Fruit fly (Drosophila melanogaster) whole organism, wandering third instar larva: ENCODE data around the gene Tmx3.
A peak's percentile ranks its signal among the peaks of the same experiment; 100 is the strongest.

Source experiments
- Abd-B ChIP-seq: fragments of >200 bp; optimal IDR thresholded peaks from 2 replicates; lab custom pipeline; 2017; ENCODE audit warnings: missing biosample characterization, missing genetic modification characterization
- CG32264 ChIP-seq: fragments of 200-800 bp; sonication (Bioruptor generic); optimal IDR thresholded peaks from 2 replicates; lab custom pipeline; 2016; ENCODE audit warnings: missing biosample characterization, missing genetic modification characterization
- CG9705 ChIP-seq: fragments of 200-800 bp; sonication (Bioruptor generic); optimal IDR thresholded peaks from 2 replicates; lab custom pipeline; 2018; ENCODE audit warnings: missing biosample characterization, mild to moderate bottlenecking, missing genetic modification characterization
- CrebA ChIP-seq: fragments of 200-800 bp; sonication (Bioruptor generic); optimal IDR thresholded peaks from 2 replicates; lab custom pipeline; 2016; ENCODE audit warnings: missing biosample characterization, mild to moderate bottlenecking, missing genetic modification characterization, borderline replicate concordance
- Dfd ChIP-seq: fragments of >200 bp; optimal IDR thresholded peaks from 2 replicates; lab custom pipeline; 2017; ENCODE audit warnings: missing biosample characterization, missing genetic modification characterization
- Dif ChIP-seq: fragments of 200-275, 200-300 bp; sonication (Bioruptor generic); optimal IDR thresholded peaks from 2 replicates; lab custom pipeline; 2018; ENCODE audit warnings: missing biosample characterization, missing genetic modification characterization; ENCODE audit not compliant: partially characterized antibody
- GATAd ChIP-seq: sonication (Bioruptor generic); optimal IDR thresholded peaks from 2 replicates; lab custom pipeline; 2016; ENCODE audit warnings: missing biosample characterization, missing genetic modification characterization
- HLH106 ChIP-seq: fragments of 200-800 bp; optimal IDR thresholded peaks from 3 replicates; lab custom pipeline; 2019; ENCODE audit warnings: missing biosample characterization, mild to moderate bottlenecking, missing genetic modification characterization, moderate library complexity
- Hnf4 ChIP-seq: fragments of 200-800 bp; sonication (Bioruptor generic); optimal IDR thresholded peaks from 2 replicates; lab custom pipeline; 2016; ENCODE audit warnings: missing biosample characterization, mild to moderate bottlenecking, missing genetic modification characterization
- Hr78 ChIP-seq: fragments of >200 bp; optimal IDR thresholded peaks from 2 replicates; lab custom pipeline; 2017; ENCODE audit warnings: missing biosample characterization, missing genetic modification characterization
- Hr83 ChIP-seq: fragments of 200-300 bp; sonication (Bioruptor generic); optimal IDR thresholded peaks from 2 replicates; lab custom pipeline; 2016; ENCODE audit warnings: missing biosample characterization, mild to moderate bottlenecking, missing genetic modification characterization, moderate library complexity; ENCODE audit not compliant: poor library complexity, severe bottlenecking
- Jra ChIP-seq: sonication (Bioruptor generic); optimal IDR thresholded peaks from 2 replicates; lab custom pipeline; 2016; ENCODE audit warnings: missing biosample characterization, missing genetic modification characterization
- Mio ChIP-seq: sonication (Bioruptor generic); optimal IDR thresholded peaks from 2 replicates; lab custom pipeline; 2016; ENCODE audit warnings: missing biosample characterization, missing genetic modification characterization
- Myc ChIP-seq: fragments of >200 bp; optimal IDR thresholded peaks from 2 replicates; lab custom pipeline; 2017
- N ChIP-seq: fragments of >200 bp; optimal IDR thresholded peaks from 2 replicates; lab custom pipeline; 2018; ENCODE audit warnings: missing biosample characterization, missing external identifiers, missing genetic modification characterization
- OdsH ChIP-seq: fragments of 200-800 bp; sonication (Bioruptor generic); optimal IDR thresholded peaks from 2 replicates; lab custom pipeline; 2016; ENCODE audit warnings: missing biosample characterization, mild to moderate bottlenecking, missing genetic modification characterization
- Rel ChIP-seq, 2 experiments: fragments of 200-800 bp; sonication (Bioruptor generic) in 1 of 2; optimal IDR thresholded peaks; 2 replicates in 1 of 2; 3 replicates in 1 of 2; lab custom pipeline; 2016 to 2019; ENCODE audit warnings: mild to moderate bottlenecking in 2 of 2, missing biosample characterization in 2 of 2, missing genetic modification characterization in 2 of 2, moderate library complexity in 1 of 2
- Sp1 ChIP-seq: fragments of 200-800 bp; sonication (Bioruptor generic); optimal IDR thresholded peaks from 3 replicates; lab custom pipeline; 2019; ENCODE audit warnings: missing biosample characterization, mild to moderate bottlenecking, missing genetic modification characterization, moderate library complexity
- Vsx2 ChIP-seq: fragments of 200-300, 225-300 bp; sonication (Bioruptor generic); optimal IDR thresholded peaks from 2 replicates; lab custom pipeline; 2018; ENCODE audit warnings: missing biosample characterization, missing genetic modification characterization; ENCODE audit not compliant: partially characterized antibody
- br ChIP-seq: fragments of 200-800 bp; sonication (Bioruptor generic); optimal IDR thresholded peaks from 2 replicates; lab custom pipeline; 2016; ENCODE audit warnings: missing biosample characterization, missing genetic modification characterization
- brk ChIP-seq: fragments of 200-800 bp; sonication (Bioruptor generic); optimal IDR thresholded peaks from 2 replicates; lab custom pipeline; 2016; ENCODE audit warnings: missing biosample characterization, mild to moderate bottlenecking, missing genetic modification characterization
- dl ChIP-seq, 2 experiments: fragments of 175-275, 200-275 bp in 1 of 2; fragments of 200-275 bp in 1 of 2; sonication (Bioruptor generic); optimal IDR thresholded peaks; lab custom pipeline; 2018; ENCODE audit warnings: mild to moderate bottlenecking in 2 of 2, missing biosample characterization in 2 of 2, missing genetic modification characterization in 2 of 2, moderate library complexity in 2 of 2; ENCODE audit not compliant: partially characterized antibody in 2 of 2, insufficient read depth in 1 of 2
- dmrt93B ChIP-seq: fragments of 200-800 bp; sonication (Bioruptor generic); optimal IDR thresholded peaks from 2 replicates; lab custom pipeline; 2018; ENCODE audit warnings: missing biosample characterization, mild to moderate bottlenecking, missing genetic modification characterization
- dsf ChIP-seq: sonication (Bioruptor generic); optimal IDR thresholded peaks from 2 replicates; lab custom pipeline; 2016; ENCODE audit warnings: missing biosample characterization, missing genetic modification characterization, borderline replicate concordance
- ey ChIP-seq: fragments of 200-800 bp; sonication (Bioruptor generic); optimal IDR thresholded peaks from 2 replicates; lab custom pipeline; 2016; ENCODE audit warnings: missing biosample characterization, missing genetic modification characterization
- foxo ChIP-seq, 2 experiments: fragments of 200-800 bp; sonication (Bioruptor generic); optimal IDR thresholded peaks; 2 replicates in 1 of 2; 3 replicates in 1 of 2; lab custom pipeline; 2016 to 2017; ENCODE audit warnings: missing biosample characterization in 2 of 2, missing genetic modification characterization in 2 of 2
- fru ChIP-seq: fragments of 200-800 bp; sonication (Bioruptor generic); optimal IDR thresholded peaks from 3 replicates; lab custom pipeline; 2016; ENCODE audit warnings: missing biosample characterization, mild to moderate bottlenecking, missing genetic modification characterization
- h ChIP-seq: fragments of 200-800 bp; sonication (Bioruptor generic); optimal IDR thresholded peaks from 3 replicates; lab custom pipeline; 2016; ENCODE audit warnings: missing biosample characterization, mild to moderate bottlenecking, missing genetic modification characterization
- jim ChIP-seq: fragments of 175-275, 200-325 bp; sonication (Bioruptor generic); optimal IDR thresholded peaks from 2 replicates; lab custom pipeline; 2016; ENCODE audit warnings: missing biosample characterization, mild to moderate bottlenecking, missing genetic modification characterization
- lola ChIP-seq: fragments of >200 bp; optimal IDR thresholded peaks from 2 replicates; lab custom pipeline; 2017; ENCODE audit warnings: missing biosample characterization, missing genetic modification characterization
- pan ChIP-seq: fragments of >200 bp; optimal IDR thresholded peaks from 2 replicates; lab custom pipeline; 2017
- psq ChIP-seq: fragments of 200-800 bp; sonication (Bioruptor generic); optimal IDR thresholded peaks from 3 replicates; lab custom pipeline; 2017; ENCODE audit warnings: missing biosample characterization, mild to moderate bottlenecking, missing genetic modification characterization, moderate library complexity
- rgr ChIP-seq: fragments of 200-800 bp; sonication (Bioruptor generic); optimal IDR thresholded peaks from 3 replicates; lab custom pipeline; 2016; ENCODE audit warnings: missing biosample characterization, mild to moderate bottlenecking, missing genetic modification characterization
- sage ChIP-seq: fragments of 200-800 bp; sonication (Bioruptor generic); optimal IDR thresholded peaks from 2 replicates; lab custom pipeline; 2016; ENCODE audit warnings: missing biosample characterization, mild to moderate bottlenecking, missing genetic modification characterization
- sv ChIP-seq: fragments of 200-800 bp; sonication (Bioruptor generic); optimal IDR thresholded peaks from 3 replicates; lab custom pipeline; 2016; ENCODE audit warnings: missing biosample characterization, missing genetic modification characterization
- tai ChIP-seq: sonication (Bioruptor generic); optimal IDR thresholded peaks from 2 replicates; lab custom pipeline; 2016; ENCODE audit warnings: missing biosample characterization, missing genetic modification characterization
- usp ChIP-seq: fragments of >200 bp; optimal IDR thresholded peaks from 2 replicates; lab custom pipeline; 2017; ENCODE audit warnings: missing biosample characterization, missing genetic modification characterization
- woc ChIP-seq: sonication (Bioruptor generic); optimal IDR thresholded peaks from 2 replicates; lab custom pipeline; 2016; ENCODE audit warnings: missing biosample characterization, mild to moderate bottlenecking, missing genetic modification characterization

Tmx3 gene

DNA sequence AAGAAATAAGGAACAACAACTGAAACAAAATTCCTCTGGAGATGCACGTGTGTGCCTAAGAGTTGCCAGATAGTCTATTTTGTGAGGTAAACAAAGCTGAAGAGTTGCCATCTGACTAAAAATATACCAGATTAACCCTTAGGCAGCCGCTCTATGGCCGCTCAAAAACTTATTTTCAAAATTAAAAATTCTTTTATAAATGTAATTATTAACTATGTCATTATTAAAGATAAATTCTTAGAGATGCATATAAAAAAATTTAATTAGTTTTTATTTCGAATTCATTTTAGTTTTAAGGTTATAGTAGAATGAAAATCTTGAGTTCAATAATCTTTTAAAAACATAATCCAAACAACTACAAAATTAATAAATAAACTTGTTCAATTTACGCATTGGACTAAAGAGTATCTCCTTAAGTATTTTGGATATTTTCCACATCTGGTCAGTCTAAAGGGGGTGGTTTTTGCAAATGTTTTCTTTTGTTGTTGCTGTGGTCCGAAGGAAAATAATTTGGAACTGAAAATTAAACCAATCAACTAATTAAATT, at the start of gene Tmx3:
Tmx3 (plus strand) TSS at position 442 of the 547 bp plus-strand sequence.
- TF ChIP-seq HLH106 = peak; percentile 91
- no peak for TF ChIP-seq lola (GFP tag; lab: Kevin White, UChicago)
- TF ChIP-seq Jra (GFP tag; lab: Kevin White, UChicago) = peak; percentile 57
- TF ChIP-seq usp (GFP tag; lab: Kevin White, UChicago) = no peak
- TF ChIP-seq N (GFP tag; lab: Kevin White, UChicago) = no peak
- no peak for TF ChIP-seq Mio
- TF ChIP-seq br (GFP tag; lab: Kevin White, UChicago) = peak; percentile 63
- peak; percentile 78 for TF ChIP-seq fru (GFP tag; lab: Kevin White, UChicago)
- peak; percentile 69 for TF ChIP-seq ey (GFP tag; lab: Kevin White, UChicago)
- peak; percentile 87 for TF ChIP-seq Sp1 (GFP tag; lab: Kevin White, UChicago)
- TF ChIP-seq sage = no peak
- no peak for TF ChIP-seq CG32264 (GFP tag; lab: Kevin White, UChicago)
- TF ChIP-seq dl (GFP tag; optimal IDR thresholded peaks at IDR 0.05; lab: Kevin White, UChicago; ENCODE audit: insufficient read depth in 1 of 2, partially characterized antibody in 2 of 2) = no peak
- peak; percentile 58 for TF ChIP-seq dsf (GFP tag; lab: Kevin White, UChicago)
- peak; percentile 87 for TF ChIP-seq rgr (GFP tag; lab: Kevin White, UChicago)
- TF ChIP-seq Dfd (GFP tag; lab: Kevin White, UChicago) = no peak
- TF ChIP-seq GATAd (GFP tag; lab: Kevin White, UChicago) = peak; percentile 72
- peak; percentile 68 for TF ChIP-seq woc (GFP tag; lab: Kevin White, UChicago)
- peak; percentile 85 for TF ChIP-seq psq (GFP tag; lab: Kevin White, UChicago)
- TF ChIP-seq Myc = peak; percentile 25
- no peak for TF ChIP-seq tai (GFP tag; lab: Kevin White, UChicago)
- TF ChIP-seq Rel (GFP tag; optimal IDR thresholded peaks at IDR 0.05; lab: Kevin White, UChicago) = no peak
- TF ChIP-seq Rel (tag; optimal IDR thresholded peaks at IDR 0.05; lab: Kevin White, UChicago) = peak; percentile 68
- TF ChIP-seq foxo (GFP tag; optimal IDR thresholded peaks at IDR 0.05; lab: Kevin White, UChicago) = peak in 1 of 2 experiments; percentile 93
- TF ChIP-seq brk (GFP tag; lab: Kevin White, UChicago) = peak; percentile 82
- TF ChIP-seq Hr83 (GFP tag; lab: Kevin White, UChicago) = peak; percentile 86
- TF ChIP-seq Vsx2 (GFP tag; lab: Kevin White, UChicago) = no peak
- peak; percentile 73 for TF ChIP-seq dmrt93B (GFP tag; lab: Kevin White, UChicago)
- no peak for TF ChIP-seq Dif (GFP tag; lab: Kevin White, UChicago)
- no peak for TF ChIP-seq CrebA (GFP tag; lab: Kevin White, UChicago)
- TF ChIP-seq CG9705 (GFP tag; lab: Kevin White, UChicago) = peak; percentile 71
- peak; percentile 22 for TF ChIP-seq jim (GFP tag; lab: Kevin White, UChicago)
- peak; percentile 82 for TF ChIP-seq OdsH
- no peak for TF ChIP-seq Hr78 (GFP tag; lab: Kevin White, UChicago)
- TF ChIP-seq Hnf4 (GFP tag; lab: Kevin White, UChicago) = peak; percentile 82
- TF ChIP-seq pan (lab: Kevin White, UChicago) = no peak
- TF ChIP-seq sv = peak; percentile 72
- peak; percentile 82 for TF ChIP-seq h
- no peak for TF ChIP-seq Abd-B (GFP tag; lab: Kevin White, UChicago)

DNA sequence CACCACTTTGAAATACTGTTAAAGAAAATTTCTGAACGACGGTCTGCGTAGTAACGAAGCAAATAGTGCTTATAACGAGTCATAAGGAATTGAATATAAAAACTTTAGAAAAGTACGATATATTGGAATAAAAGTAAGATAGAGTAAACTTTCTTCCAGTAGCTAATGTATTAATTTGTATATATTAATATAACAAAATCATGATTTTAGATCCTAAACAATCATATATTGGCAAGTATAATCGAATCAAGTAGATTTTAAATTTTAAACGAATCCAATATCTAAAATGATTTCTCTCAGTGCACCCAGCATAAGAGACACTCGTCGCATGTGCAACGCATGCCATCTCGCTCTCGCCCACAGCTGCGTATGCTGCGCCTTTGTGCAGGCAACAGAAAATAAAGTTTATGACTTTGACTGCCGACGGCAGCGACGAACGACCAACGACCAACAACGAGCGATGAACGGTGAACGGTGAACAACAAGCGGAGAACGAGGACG, 47.5 kb upstream of the Tmx3 start:
- TF ChIP-seq fru (GFP tag; lab: Kevin White, UChicago) (peak; percentile 29), CrebA (GFP tag; lab: Kevin White, UChicago) (no peak), psq (GFP tag; lab: Kevin White, UChicago) (peak; percentile 68), dmrt93B (GFP tag; lab: Kevin White, UChicago) (peak; percentile 63), woc (GFP tag; lab: Kevin White, UChicago) (peak; percentile 58), usp (GFP tag; lab: Kevin White, UChicago) (no peak), dl (GFP tag; optimal IDR thresholded peaks at IDR 0.05; lab: Kevin White, UChicago; ENCODE audit: insufficient read depth in 1 of 2, partially characterized antibody in 2 of 2) (no peak), HLH106 (peak; percentile 39), rgr (GFP tag; lab: Kevin White, UChicago) (peak; percentile 61), OdsH (peak; percentile 40), tai (GFP tag; lab: Kevin White, UChicago) (no peak), br (GFP tag; lab: Kevin White, UChicago) (peak; percentile 18), Vsx2 (GFP tag; lab: Kevin White, UChicago) (peak; percentile 45), Hr83 (GFP tag; lab: Kevin White, UChicago) (peak; percentile 44), CG32264 (GFP tag; lab: Kevin White, UChicago) (no peak), Abd-B (GFP tag; lab: Kevin White, UChicago) (no peak), brk (GFP tag; lab: Kevin White, UChicago) (no peak), GATAd (GFP tag; lab: Kevin White, UChicago) (no peak), Dfd (GFP tag; lab: Kevin White, UChicago) (no peak), Dif (GFP tag; lab: Kevin White, UChicago) (peak; percentile 65), lola (GFP tag; lab: Kevin White, UChicago) (no peak), foxo (GFP tag; optimal IDR thresholded peaks at IDR 0.05; lab: Kevin White, UChicago) (peak in 1 of 2 experiments; percentile 63), Myc (no peak), h (peak; percentile 79), Sp1 (GFP tag; lab: Kevin White, UChicago) (peak; percentile 80)
